Worm (Caenorhabditis elegans) whole organism, L2 larva: Measurements from ENCODE around the gene F46F5.5.

Experiments used
- aly-2 ChIP-seq: fragments of 150-350 bp; optimal IDR thresholded peaks from 2 replicates; lab custom pipeline; 2014; ENCODE audit warnings: missing biosample characterization, missing genetic modification characterization
- ceh-82 ChIP-seq: fragments of 150-350 bp; optimal IDR thresholded peaks from 2 replicates; lab custom pipeline; 2014; ENCODE audit warnings: missing biosample characterization, missing genetic modification characterization
- elt-3 ChIP-seq: sonication (generic microtip); optimal IDR thresholded peaks from 2 replicates; lab custom pipeline; 2017; ENCODE audit warnings: missing biosample characterization, missing genetic modification characterization
- lsy-2 ChIP-seq, 2 experiments: fragments of 150-350 bp in 1 of 2; sonication (generic microtip) in 1 of 2; optimal IDR thresholded peaks; 2 replicates each; lab custom pipeline; 2014 to 2017; ENCODE audit warnings: missing biosample characterization in 2 of 2, missing genetic modification characterization in 2 of 2
- nhr-10 ChIP-seq: sonication (generic microtip); optimal IDR thresholded peaks from 2 replicates; lab custom pipeline; 2017; ENCODE audit warnings: missing biosample characterization, missing genetic modification characterization
- nhr-11 ChIP-seq: fragments of 150-350 bp; optimal IDR thresholded peaks from 2 replicates; lab custom pipeline; 2014; ENCODE audit warnings: missing biosample characterization, missing genetic modification characterization
- nhr-77 ChIP-seq: fragments of 150-350 bp; optimal IDR thresholded peaks from 2 replicates; lab custom pipeline; 2014; ENCODE audit warnings: missing biosample characterization, missing genetic modification characterization
- snpc-4 ChIP-seq: fragments of 150-350 bp; optimal IDR thresholded peaks from 2 replicates; lab custom pipeline; 2014; ENCODE audit warnings: missing biosample characterization, missing genetic modification characterization
- zag-1 ChIP-seq: fragments of 150-350 bp; optimal IDR thresholded peaks from 2 replicates; lab custom pipeline; 2014; ENCODE audit warnings: missing biosample characterization, missing genetic modification characterization

- TF ChIP-seq snpc-4 (tag; lab: Kevin White, UChicago): no peak
- TF ChIP-seq elt-3: no peak
- no peak for TF ChIP-seq zag-1 (tag; lab: Kevin White, UChicago)
- no peak for TF ChIP-seq lsy-2 (tag; optimal IDR thresholded peaks at IDR 0.05; lab: Kevin White, UChicago)
- no peak for TF ChIP-seq nhr-77 (tag; lab: Kevin White, UChicago)
- no peak for TF ChIP-seq nhr-11 (tag; lab: Kevin White, UChicago)
- TF ChIP-seq ceh-82 (tag; lab: Kevin White, UChicago): no peak
- no peak for TF ChIP-seq nhr-10
- TF ChIP-seq aly-2 (tag; lab: Kevin White, UChicago): no peak
These were observed 29.9 kb downstream of the F46F5.5 start, which contains the start of gene Y39F10A.3 for ce11 chrII:782903-783302.
